Worm (Caenorhabditis elegans): ENCODE data around the gene rod-1.

The rod-1 gene

DNA sequence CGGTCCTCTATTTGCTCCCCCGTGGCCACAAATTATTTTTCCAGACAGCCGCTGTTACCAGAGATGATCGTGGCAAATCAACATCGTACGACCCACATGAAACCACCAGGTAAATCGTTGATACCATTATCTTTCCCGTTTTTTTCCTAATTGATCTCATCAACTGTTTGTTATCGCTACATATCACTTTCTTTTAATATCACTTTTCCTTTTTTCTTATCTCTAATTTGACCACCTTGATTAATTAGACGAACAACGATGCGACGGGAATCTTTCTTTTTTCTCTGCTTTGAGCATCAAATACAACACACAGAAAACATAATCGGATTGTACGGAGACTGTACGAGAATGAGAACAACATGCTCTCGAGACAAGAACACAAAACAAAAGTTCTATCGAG, 38.0 kb upstream of the rod-1 start:
- peak; percentile 86 for TF ChIP-seq elt-2 (tag; optimal IDR thresholded peaks at IDR 0.05)
- no peak for TF ChIP-seq ceh-22 (tag; optimal IDR thresholded peaks at IDR 0.05)

- no peak for TF ChIP-seq sox-2 (GFP tag; IDR thresholded peaks at IDR 0.05)
These were observed 33.0 kb upstream of the rod-1 start, which contains the start of gene valv-1 for ce11 chrIV:7445236-7445635. TSS of gene valv-1 (minus strand) at chrIV:7445336.

- TF ChIP-seq ceh-14 (tag; optimal IDR thresholded peaks at IDR 0.05) (no peak), lin-11 (tag; optimal IDR thresholded peaks at IDR 0.05) (no peak), ceh-6 (GFP tag; optimal IDR thresholded peaks at IDR 0.05) (no peak), unc-55 (GFP tag; optimal IDR thresholded peaks at IDR 0.05) (no peak), unc-42 (tag; optimal IDR thresholded peaks at IDR 0.05) (no peak), K09A11.1 (tag; optimal IDR thresholded peaks at IDR 0.05; ENCODE audit: insufficient read depth) (no peak)
These were observed 32.3 kb upstream of the rod-1 start, which contains the start of gene B0496.1 for ce11 chrIV:7445995-7446394. TSS of gene B0496.1 (plus strand) at chrIV:7446295.

DNA sequence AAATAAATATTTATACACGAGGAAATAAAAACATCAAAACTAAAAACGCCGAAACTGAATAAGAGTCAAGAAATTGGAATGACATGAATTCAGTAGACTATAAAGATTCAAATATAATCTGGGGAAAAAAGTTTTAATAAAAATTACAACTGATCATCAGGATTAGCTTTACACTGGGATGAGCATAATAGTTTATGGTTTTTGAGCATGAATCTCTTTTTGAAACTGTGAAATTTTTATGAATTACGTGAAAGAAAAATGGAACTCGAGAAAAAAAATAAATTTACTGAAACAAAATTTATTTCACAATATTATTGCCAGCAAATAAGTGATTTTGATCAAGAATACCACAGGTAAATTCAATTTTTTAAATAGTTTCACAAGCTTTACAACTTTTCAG, 30.7 kb upstream of the rod-1 start, which contains the start of gene B0496.2:
Gene B0496.2 (plus strand): TSS at position 301 of the 400 bp plus-strand sequence.
- TF ChIP-seq T23F11.4 (GFP tag; optimal IDR thresholded peaks at IDR 0.05) (no peak), lim-6 (tag; optimal IDR thresholded peaks at IDR 0.05) (no peak), hlh-13 (GFP tag; optimal IDR thresholded peaks at IDR 0.05) (no peak), eyg-1 (tag; optimal IDR thresholded peaks at IDR 0.05) (no peak), ref-2 (tag; optimal IDR thresholded peaks at IDR 0.05) (no peak), mec-3 (tag; optimal IDR thresholded peaks at IDR 0.05; ENCODE audit: borderline replicate concordance) (no peak), C08G9.2 (tag; optimal IDR thresholded peaks at IDR 0.05) (no peak), K09A11.1 (tag; optimal IDR thresholded peaks at IDR 0.05; ENCODE audit: insufficient read depth) (no peak), nhr-232 (tag; optimal IDR thresholded peaks at IDR 0.05) (no peak), hlh-6 (tag; optimal IDR thresholded peaks at IDR 0.05) (no peak), odd-2 (tag; optimal IDR thresholded peaks at IDR 0.05) (no peak), hlh-15 (tag; optimal IDR thresholded peaks at IDR 0.05) (no peak), ceh-9 (tag; optimal IDR thresholded peaks at IDR 0.05) (no peak)

- TF ChIP-seq hlh-15 (tag; optimal IDR thresholded peaks at IDR 0.05) (no peak), hlh-30 (tag; optimal IDR thresholded peaks at IDR 0.05; ENCODE audit: insufficient read depth) (no peak), C38D4.7 (GFP tag; optimal IDR thresholded peaks at IDR 0.05) (no peak), elt-2 (tag; optimal IDR thresholded peaks at IDR 0.05) (no peak), ets-4 (tag; optimal IDR thresholded peaks at IDR 0.05) (no peak), pqm-1 (tag; optimal IDR thresholded peaks at IDR 0.05) (no peak), sdc-2 (tag; optimal IDR thresholded peaks at IDR 0.05) (no peak), fkh-10 (GFP tag; optimal IDR thresholded peaks at IDR 0.05) (no peak), ceh-45 (GFP tag; IDR thresholded peaks at IDR 0.05) (no peak), rnt-1 (tag; optimal IDR thresholded peaks at IDR 0.05) (no peak)
These were observed 26.9 kb upstream of the rod-1 start, which contains the start of gene tes-1 for ce11 chrIV:7451345-7451744. TSS of gene tes-1 (minus strand) at chrIV:7451445.

- TF ChIP-seq nhr-11 (tag; optimal IDR thresholded peaks at IDR 0.05), result no peak
- no peak for TF ChIP-seq tbx-7 (tag; optimal IDR thresholded peaks at IDR 0.05)
- TF ChIP-seq ceh-6 (GFP tag; optimal IDR thresholded peaks at IDR 0.05), result no peak
- TF ChIP-seq ceh-14 (tag; optimal IDR thresholded peaks at IDR 0.05), result peak; percentile 21
- no peak for TF ChIP-seq K02D7.2 (tag; optimal IDR thresholded peaks at IDR 0.05)
- TF ChIP-seq hlh-6 (tag; optimal IDR thresholded peaks at IDR 0.05), result no peak
- no peak for TF ChIP-seq ceh-9 (tag; optimal IDR thresholded peaks at IDR 0.05)
- TF ChIP-seq pha-4 (tag; optimal IDR thresholded peaks at IDR 0.05), result no peak
- TF ChIP-seq unc-55 (GFP tag; optimal IDR thresholded peaks at IDR 0.05), result no peak
- TF ChIP-seq hlh-15 (tag; optimal IDR thresholded peaks at IDR 0.05), result no peak
- TF ChIP-seq hlh-30 (tag; optimal IDR thresholded peaks at IDR 0.05; ENCODE audit: insufficient read depth), result no peak
- no peak for TF ChIP-seq ahr-1 (tag; optimal IDR thresholded peaks at IDR 0.05)
- TF ChIP-seq dmd-4 (tag; optimal IDR thresholded peaks at IDR 0.05; ENCODE audit: borderline replicate concordance), result no peak
- no peak for TF ChIP-seq ceh-2 (tag; optimal IDR thresholded peaks at IDR 0.05)
- no peak for TF ChIP-seq fax-1 (tag; optimal IDR thresholded peaks at IDR 0.05)
- peak; percentile 43 for TF ChIP-seq unc-42 (tag; optimal IDR thresholded peaks at IDR 0.05)
- TF ChIP-seq lim-6 (tag; optimal IDR thresholded peaks at IDR 0.05), result no peak
- peak; percentile 32 for TF ChIP-seq ceh-31 (tag; optimal IDR thresholded peaks at IDR 0.05)
- no peak for TF ChIP-seq ama-1 (optimal IDR thresholded peaks at IDR 0.05)
- no peak for TF ChIP-seq F13H6.1 (tag; optimal IDR thresholded peaks at IDR 0.05)
These were observed 24.5 kb upstream of the rod-1 start for ce11 chrIV:7453661-7454159.
